Fruit fly (Drosophila melanogaster) whole organism, embryonic: ENCODE measurements around the gene CG42827.

Experiments used
- Antp ChIP-seq: fragments of 200-800 bp; sonication (Bioruptor generic); optimal IDR thresholded peaks from 3 replicates; lab custom pipeline; 2016; ENCODE audit warnings: missing biosample characterization, missing genetic modification characterization
- Bdp1 ChIP-seq: fragments of 200-800 bp; sonication (Bioruptor generic); optimal IDR thresholded peaks from 3 replicates; lab custom pipeline; 2016; ENCODE audit warnings: missing biosample characterization, missing genetic modification characterization
- CG11695 ChIP-seq: fragments of 200-800 bp; sonication (Bioruptor generic); IDR thresholded peaks from 3 replicates; pipeline ENCODE4 v1.3.6; 2022; ENCODE audit warnings: missing biosample characterization, missing genetic modification characterization
- CG12769 ChIP-seq: fragments of 200-800 bp; sonication (Bioruptor generic); optimal IDR thresholded peaks from 2 replicates; lab custom pipeline; 2019; ENCODE audit warnings: missing biosample characterization, mild to moderate bottlenecking, missing genetic modification characterization, moderate library complexity
- CG15601 ChIP-seq: fragments of 200-800 bp; sonication (Bioruptor generic); optimal IDR thresholded peaks from 3 replicates; lab custom pipeline; 2019; ENCODE audit warnings: missing biosample characterization, mild to moderate bottlenecking, missing genetic modification characterization, moderate library complexity
- CG17361 ChIP-seq: fragments of 200-800 bp; sonication (Bioruptor generic); IDR thresholded peaks from 3 replicates; pipeline ENCODE4 v1.3.6; 2022; ENCODE audit warnings: missing biosample characterization, missing genetic modification characterization
- CG2116 ChIP-seq: fragments of 200-800 bp; sonication (Bioruptor generic); optimal IDR thresholded peaks from 3 replicates; lab custom pipeline; 2018; ENCODE audit warnings: missing biosample characterization, mild to moderate bottlenecking, missing genetic modification characterization
- CG2678 ChIP-seq: fragments of 200-800 bp; sonication (Bioruptor generic); optimal IDR thresholded peaks from 3 replicates; lab custom pipeline; 2019; ENCODE audit warnings: missing biosample characterization, mild to moderate bottlenecking, missing genetic modification characterization, moderate library complexity
- CG2712 ChIP-seq: fragments of 200-800 bp; optimal IDR thresholded peaks from 3 replicates; lab custom pipeline; 2019; ENCODE audit warnings: missing biosample characterization, mild to moderate bottlenecking, missing genetic modification characterization, moderate library complexity
- CG30431 ChIP-seq: fragments of 200-800 bp; sonication (Bioruptor generic); optimal IDR thresholded peaks from 2 replicates; lab custom pipeline; 2017; ENCODE audit warnings: missing biosample characterization, missing genetic modification characterization
- CG31441 ChIP-seq: fragments of 200-800 bp; sonication (Bioruptor generic); IDR thresholded peaks from 2 replicates; pipeline ENCODE4 v1.3.6; 2022; ENCODE audit warnings: missing biosample characterization, missing genetic modification characterization
- CG32532 ChIP-seq: fragments of 200-800 bp; sonication (Bioruptor generic); IDR thresholded peaks from 2 replicates; pipeline ENCODE4 v1.3.6; 2022; ENCODE audit warnings: missing biosample characterization, missing genetic modification characterization
- CG33557 ChIP-seq: fragments of 200-800 bp; sonication (Bioruptor generic); optimal IDR thresholded peaks from 2 replicates; lab custom pipeline; 2019; ENCODE audit warnings: missing biosample characterization, mild to moderate bottlenecking, missing genetic modification characterization, moderate library complexity
- CG3847 ChIP-seq: fragments of 200-800 bp; sonication (Bioruptor generic); IDR thresholded peaks from 2 replicates; pipeline ENCODE4 v1.3.6; 2022; ENCODE audit warnings: missing biosample characterization, missing genetic modification characterization
- CG4617 ChIP-seq: fragments of 200-800 bp; sonication (Bioruptor generic); optimal IDR thresholded peaks from 3 replicates; lab custom pipeline; 2016; ENCODE audit warnings: missing biosample characterization, missing genetic modification characterization, borderline replicate concordance
- CG7839 ChIP-seq: fragments of 200-800 bp; sonication (Bioruptor generic); optimal IDR thresholded peaks from 3 replicates; lab custom pipeline; 2018; ENCODE audit warnings: missing biosample characterization, mild to moderate bottlenecking, missing genetic modification characterization, moderate library complexity
- CG8359 ChIP-seq: fragments of 200-800 bp; sonication (Bioruptor generic); optimal IDR thresholded peaks from 2 replicates; lab custom pipeline; 2017; ENCODE audit warnings: missing biosample characterization, mild to moderate bottlenecking, missing genetic modification characterization, borderline replicate concordance
- CG9727 ChIP-seq: fragments of 200-800 bp; sonication (Bioruptor generic); optimal IDR thresholded peaks from 3 replicates; lab custom pipeline; 2017; ENCODE audit warnings: missing biosample characterization, mild to moderate bottlenecking, missing genetic modification characterization
- D ChIP-seq, 2 experiments: fragments of 200-800 bp in 1 of 2; fragments of >200 bp in 1 of 2; sonication (Bioruptor generic) in 1 of 2; optimal IDR thresholded peaks; 2 replicates in 1 of 2; 3 replicates in 1 of 2; lab custom pipeline; 2017; ENCODE audit warnings: mild to moderate bottlenecking in 1 of 2, missing biosample characterization in 1 of 2, missing genetic modification characterization in 1 of 2, missing genetic modification reagents in 1 of 2
- D19B ChIP-seq: fragments of 200-800 bp; sonication (Bioruptor generic); optimal IDR thresholded peaks from 2 replicates; lab custom pipeline; 2017; ENCODE audit warnings: missing biosample characterization, mild to moderate bottlenecking, missing genetic modification characterization
- Dll ChIP-seq: fragments of 200-800 bp; sonication (Bioruptor generic); IDR thresholded peaks from 4 replicates; pipeline ENCODE4 v1.3.6; 2022; ENCODE audit warnings: missing biosample characterization, missing genetic modification characterization; ENCODE audit not compliant: partially characterized antibody
- Drgx ChIP-seq: fragments of 200-800 bp; sonication (Bioruptor generic); IDR thresholded peaks from 2 replicates; pipeline ENCODE4 v1.3.6; 2022; ENCODE audit warnings: missing biosample characterization, missing genetic modification characterization
- Gug ChIP-seq: fragments of 200-800 bp; sonication (Bioruptor generic); IDR thresholded peaks from 4 replicates; pipeline ENCODE4 v1.3.6; 2022; ENCODE audit warnings: missing biosample characterization, missing genetic modification characterization
- HmgZ ChIP-seq: fragments of 200-800 bp; sonication (Bioruptor generic); optimal IDR thresholded peaks from 2 replicates; lab custom pipeline; 2018; ENCODE audit warnings: missing biosample characterization, mild to moderate bottlenecking, missing genetic modification characterization
- Myb ChIP-seq: fragments of 200-800 bp; sonication (Bioruptor generic); optimal IDR thresholded peaks from 2 replicates; lab custom pipeline; 2016; ENCODE audit warnings: missing biosample characterization, missing genetic modification characterization
- NfI ChIP-seq: fragments of 200-800 bp; sonication (Bioruptor generic); optimal IDR thresholded peaks from 3 replicates; lab custom pipeline; 2018; ENCODE audit warnings: missing biosample characterization, mild to moderate bottlenecking, missing genetic modification characterization, moderate library complexity
- Pdp1 ChIP-seq, 2 experiments: fragments of 200-800 bp; sonication (Bioruptor generic); optimal IDR thresholded peaks; 3 replicates each; lab custom pipeline; 2016; ENCODE audit warnings: missing biosample characterization in 2 of 2, missing genetic modification characterization in 2 of 2, mild to moderate bottlenecking in 1 of 2, moderate library complexity in 1 of 2
- Sry-δ ChIP-seq: fragments of 200-800 bp; sonication (Bioruptor generic); optimal IDR thresholded peaks from 2 replicates; lab custom pipeline; 2016; ENCODE audit warnings: missing biosample characterization, missing genetic modification characterization
- Xbp1 ChIP-seq: fragments of 200-800 bp; sonication (Bioruptor generic); optimal IDR thresholded peaks from 3 replicates; lab custom pipeline; 2016; ENCODE audit warnings: missing biosample characterization, mild to moderate bottlenecking, missing genetic modification characterization
- Xrp1 ChIP-seq: fragments of 200-800 bp; sonication (Bioruptor generic); IDR thresholded peaks from 2 replicates; pipeline ENCODE4 v1.3.6; 2022; ENCODE audit warnings: missing biosample characterization, missing genetic modification characterization
- ash1 ChIP-seq: fragments of 200-800 bp; sonication (Bioruptor generic); optimal IDR thresholded peaks from 2 replicates; lab custom pipeline; 2018; ENCODE audit warnings: missing biosample characterization, mild to moderate bottlenecking, missing genetic modification characterization
- ato ChIP-seq: fragments of 200-800 bp; sonication (Bioruptor generic); IDR thresholded peaks from 2 replicates; pipeline ENCODE4 v1.3.6; 2022; ENCODE audit warnings: missing biosample characterization, missing genetic modification characterization; ENCODE audit not compliant: partially characterized antibody
- bcd ChIP-seq: fragments of 200-800 bp; sonication (Bioruptor generic); optimal IDR thresholded peaks from 2 replicates; lab custom pipeline; 2017; ENCODE audit warnings: missing biosample characterization, mild to moderate bottlenecking, missing genetic modification characterization
- caup ChIP-seq: fragments of 200-800 bp; sonication (Bioruptor generic); optimal IDR thresholded peaks from 3 replicates; lab custom pipeline; 2017; ENCODE audit warnings: missing biosample characterization, mild to moderate bottlenecking, missing genetic modification characterization, moderate library complexity; ENCODE audit not compliant: severe bottlenecking
- ci ChIP-seq: fragments of 200-800 bp; sonication (Bioruptor generic); IDR thresholded peaks from 3 replicates; pipeline ENCODE4 v1.3.6; 2022; ENCODE audit warnings: missing biosample characterization, missing genetic modification characterization
- crol ChIP-seq: fragments of 200-800 bp; sonication (Bioruptor generic); IDR thresholded peaks from 2 replicates; pipeline ENCODE4 v1.3.6; 2022; ENCODE audit warnings: missing biosample characterization, missing genetic modification characterization
- gfzf ChIP-seq: fragments of 200-800 bp; sonication (Bioruptor generic); optimal IDR thresholded peaks from 2 replicates; lab custom pipeline; 2016; ENCODE audit warnings: missing biosample characterization, mild to moderate bottlenecking, missing genetic modification characterization, moderate library complexity
- nau ChIP-seq: fragments of 200-800 bp; sonication (Bioruptor generic); optimal IDR thresholded peaks from 3 replicates; lab custom pipeline; 2017; ENCODE audit warnings: missing biosample characterization, mild to moderate bottlenecking, missing genetic modification characterization, missing genetic modification reagents
- org-1 ChIP-seq: fragments of 200-800 bp; sonication (Bioruptor generic); optimal IDR thresholded peaks from 2 replicates; lab custom pipeline; 2017; ENCODE audit warnings: missing biosample characterization, missing genetic modification characterization
- sd ChIP-seq: fragments of 200-800 bp; sonication (Bioruptor generic); optimal IDR thresholded peaks from 3 replicates; lab custom pipeline; 2018; ENCODE audit warnings: missing biosample characterization, mild to moderate bottlenecking, missing genetic modification characterization, moderate library complexity
- sisA ChIP-seq: fragments of 200-800 bp; sonication (Bioruptor generic); IDR thresholded peaks from 2 replicates; pipeline ENCODE4 v1.3.6; 2022; ENCODE audit warnings: missing biosample characterization, missing genetic modification characterization
- tll ChIP-seq, 2 experiments: fragments of 200-800 bp in 1 of 2; fragments of >200 bp in 1 of 2; sonication (Bioruptor generic) in 1 of 2; optimal IDR thresholded peaks; 2 replicates each; lab custom pipeline; 2017 to 2019; ENCODE audit warnings: missing biosample characterization in 2 of 2, missing genetic modification characterization in 2 of 2, mild to moderate bottlenecking in 1 of 2, moderate library complexity in 1 of 2
- ttk ChIP-seq: fragments of 200-800 bp; sonication (Bioruptor generic); IDR thresholded peaks from 2 replicates; pipeline ENCODE4 v2.1.2; 2022; ENCODE audit warnings: missing biosample characterization, missing genetic modification characterization
- unpg ChIP-seq: fragments of 200-800 bp; sonication (Bioruptor generic); optimal IDR thresholded peaks from 3 replicates; lab custom pipeline; 2018; ENCODE audit warnings: missing biosample characterization, mild to moderate bottlenecking, missing genetic modification characterization, moderate library complexity
- vvl ChIP-seq: fragments of 200-800 bp; sonication (Bioruptor generic); IDR thresholded peaks from 2 replicates; pipeline ENCODE4 v1.3.6; 2022; ENCODE audit warnings: missing biosample characterization, missing genetic modification characterization

Gene CG42827

DNA sequence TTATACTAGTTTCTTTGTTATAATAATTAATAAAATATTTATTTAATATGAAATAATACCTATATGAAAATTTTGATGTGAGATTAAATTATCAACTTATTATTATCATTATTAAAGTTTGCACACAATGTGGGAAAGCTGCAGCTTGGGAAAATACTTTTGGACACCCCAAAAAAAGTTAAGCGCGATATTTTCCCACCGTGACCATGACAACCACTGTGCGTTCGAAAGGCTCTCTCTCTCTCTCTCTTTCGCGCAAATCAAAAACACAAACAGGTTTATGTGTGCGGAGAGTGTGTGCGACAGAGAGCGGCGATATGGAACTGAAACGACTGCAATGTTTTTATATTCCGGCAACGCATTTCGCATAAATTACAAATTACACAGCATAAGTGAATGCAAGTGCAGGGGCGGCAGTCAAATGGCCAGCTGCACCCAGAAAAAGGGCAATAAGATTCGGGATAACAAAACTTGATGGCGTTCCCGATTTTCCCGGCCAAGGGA is 25.8 kb upstream of the CG42827 start (continued):
- no peak for TF ChIP-seq ash1
- TF ChIP-seq nau (GFP tag; lab: Kevin White, UChicago) = no peak
- peak; percentile 68 for TF ChIP-seq CG7839 (tag; lab: Kevin White, UChicago)
- TF ChIP-seq CG30431 (GFP tag; lab: Kevin White, UChicago) = peak; percentile 2
- TF ChIP-seq ttk (GFP tag; lab: Robert Waterston, UW) = no peak
- TF ChIP-seq D (optimal IDR thresholded peaks at IDR 0.05; lab: Kevin White, UChicago) = no peak
- TF ChIP-seq D (GFP tag; optimal IDR thresholded peaks at IDR 0.05; lab: Kevin White, UChicago) = peak; percentile 28
- TF ChIP-seq org-1 (GFP tag; lab: Kevin White, UChicago) = peak; percentile 26
- no peak for TF ChIP-seq Dll
- TF ChIP-seq crol (GFP tag; lab: Robert Waterston, UW) = no peak
- peak; percentile 32; the same call in 1 of the 2 replicates for TF ChIP-seq sisA (GFP tag; lab: Robert Waterston, UW)
- TF ChIP-seq CG32532 = peak; percentile 77
- TF ChIP-seq HmgZ (tag; lab: Kevin White, UChicago) = no peak
- TF ChIP-seq ato (GFP tag; lab: Robert Waterston, UW) = no peak
- peak; percentile 61; the same call in 2 of the 3 replicates for TF ChIP-seq CG11695 (GFP tag; lab: Robert Waterston, UW)
- TF ChIP-seq bcd = peak; percentile 51
- TF ChIP-seq CG9727 (GFP tag; lab: Kevin White, UChicago) = peak; percentile 73
- peak; percentile 67; the same call in 3 of the 4 replicates for TF ChIP-seq Gug (GFP tag; lab: Robert Waterston, UW)
- peak; percentile 20 for TF ChIP-seq D19B
- peak; percentile 12 for TF ChIP-seq CG15601 (tag; lab: Kevin White, UChicago)
- TF ChIP-seq vvl = peak; percentile 83
- peak; percentile 7 for TF ChIP-seq NfI
- TF ChIP-seq CG2712 = peak; percentile 79
- peak in 1 of 2 experiments; percentile 21 for TF ChIP-seq tll (GFP tag; optimal IDR thresholded peaks at IDR 0.05; lab: Kevin White, UChicago)
- TF ChIP-seq CG2678 (tag; lab: Kevin White, UChicago) = peak; percentile 60
- TF ChIP-seq Myb (GFP tag; lab: Kevin White, UChicago) = no peak
- peak; percentile 44 for TF ChIP-seq Xbp1 (GFP tag; lab: Kevin White, UChicago)
- TF ChIP-seq CG33557 (GFP tag; lab: Kevin White, UChicago) = peak; percentile 37
- TF ChIP-seq unpg (GFP tag; lab: Kevin White, UChicago) = peak; percentile 40
- TF ChIP-seq Drgx (GFP tag; lab: Robert Waterston, UW) = peak; percentile 61
- TF ChIP-seq CG12769 = no peak
- TF ChIP-seq caup (GFP tag; lab: Kevin White, UChicago) = peak; percentile 19

- TF ChIP-seq CG31441 (GFP tag; lab: Robert Waterston, UW) = 0 out of 2 replicates have a peak, but pooled peaks have one; percentile 10
- TF ChIP-seq CG4617 (GFP tag; lab: Kevin White, UChicago) = peak; percentile 42
- TF ChIP-seq Pdp1 (GFP tag; optimal IDR thresholded peaks at IDR 0.05; lab: Kevin White, UChicago) = peak in 1 of 2 experiments; percentile 21
- peak; percentile 13 for TF ChIP-seq Xbp1 (GFP tag; lab: Kevin White, UChicago)
- TF ChIP-seq vvl = peak; percentile 37; the same call in 1 of the 2 replicates
- TF ChIP-seq Antp (GFP tag; lab: Kevin White, UChicago) = no peak
- TF ChIP-seq CG8359 (GFP tag; lab: Kevin White, UChicago) = no peak
- 0 out of 2 replicates have a peak, but pooled peaks have one; percentile 5 for TF ChIP-seq Xrp1 (GFP tag; lab: Robert Waterston, UW)
- 0 out of 4 replicates have a peak, but pooled peaks have one; percentile 34 for TF ChIP-seq Dll
- TF ChIP-seq CG3847 (GFP tag; lab: Robert Waterston, UW) = peak; percentile 44
- peak; percentile 15 for TF ChIP-seq Sry-δ (GFP tag; lab: Kevin White, UChicago)
- TF ChIP-seq ci (GFP tag; lab: Robert Waterston, UW) = peak; percentile 42; the same call in 1 of the 3 replicates
- TF ChIP-seq Bdp1 = no peak
- TF ChIP-seq CG2116 (GFP tag; lab: Kevin White, UChicago) = peak; percentile 31
- TF ChIP-seq CG17361 = no peak
- peak; percentile 83 for TF ChIP-seq gfzf (GFP tag; lab: Kevin White, UChicago)
- peak; percentile 85 for TF ChIP-seq sd (tag; lab: Kevin White, UChicago)
Measured at dm6 chr3R:23347432-23348305, 25.1 kb upstream of the CG42827 start, which contains the start of gene PolE1. PolE1 (plus strand) TSS chr3R:23348128.
